Fruit fly (Drosophila melanogaster): ENCODE results near the gene GILT2.

dm6 chr3R:23666672-23667211, 12.0 kb upstream of the GILT2 start:
- TF ChIP-seq Myc (optimal IDR thresholded peaks at IDR 0.05), result no peak
- no peak for TF ChIP-seq br (GFP tag; optimal IDR thresholded peaks at IDR 0.05)
- TF ChIP-seq HLH106 (tag; optimal IDR thresholded peaks at IDR 0.05), result no peak
- TF ChIP-seq Rel (GFP tag; optimal IDR thresholded peaks at IDR 0.05), result no peak
- TF ChIP-seq Rel (tag; optimal IDR thresholded peaks at IDR 0.05), result no peak
- no peak for TF ChIP-seq dl (GFP tag; optimal IDR thresholded peaks at IDR 0.05; ENCODE audit: insufficient read depth in 1 of 2, partially characterized antibody in 2 of 2)
- no peak for TF ChIP-seq psq (GFP tag; optimal IDR thresholded peaks at IDR 0.05)

All from whole organism, wandering third instar larva.